Worm (Caenorhabditis elegans) whole organism, L1 larva: ENCODE results near the gene T12G3.4.
A peak's percentile ranks its signal among the peaks of the same experiment; 100 is the strongest.

Experiments
- F16B12.6 ChIP-seq: fragments of 150-350 bp; optimal IDR thresholded peaks from 2 replicates; lab custom pipeline; 2014; ENCODE audit warnings: missing biosample characterization, missing genetic modification characterization
- Y116A8C.19 ChIP-seq: sonication (generic microtip); optimal IDR thresholded peaks from 2 replicates; lab custom pipeline; 2016; ENCODE audit warnings: missing compliant biosample characterization, missing genetic modification characterization, borderline replicate concordance
- aly-2 ChIP-seq: fragments of 150-350 bp; optimal IDR thresholded peaks from 2 replicates; lab custom pipeline; 2014; ENCODE audit warnings: missing biosample characterization, missing genetic modification characterization
- ama-1 ChIP-seq: fragments of 150-350 bp; optimal IDR thresholded peaks from 2 replicates; lab custom pipeline; 2014
- blmp-1 ChIP-seq: fragments of 150-350 bp; optimal IDR thresholded peaks from 2 replicates; lab custom pipeline; 2014; ENCODE audit warnings: missing biosample characterization, missing genetic modification characterization
- ceh-63 ChIP-seq: fragments of 200-800 bp; sonication (Bioruptor generic); optimal IDR thresholded peaks from 2 replicates; lab custom pipeline; 2018; ENCODE audit warnings: mild to moderate bottlenecking, missing genetic modification characterization, missing compliant biosample characterization
- ceh-82 ChIP-seq, 3 experiments: fragments of 150-350 bp in 1 of 3; sonication (generic microtip) in 2 of 3; optimal IDR thresholded peaks; 2 replicates each; lab custom pipeline; 2014 to 2017; ENCODE audit warnings: missing biosample characterization in 3 of 3, missing genetic modification characterization in 3 of 3
- ceh-90 ChIP-seq: sonication (generic microtip); optimal IDR thresholded peaks from 2 replicates; lab custom pipeline; 2016; ENCODE audit warnings: missing genetic modification characterization, missing compliant biosample characterization
- dpl-1 ChIP-seq, 3 experiments: fragments of 150-350 bp in 2 of 3; sonication (generic microtip) in 1 of 3; optimal IDR thresholded peaks; 2 replicates each; lab custom pipeline; 2014 to 2017; ENCODE audit warnings: missing biosample characterization in 3 of 3, missing genetic modification characterization in 3 of 3, missing genetic modification reagents in 3 of 3
- dsc-1 ChIP-seq: sonication (generic microtip); optimal IDR thresholded peaks from 2 replicates; lab custom pipeline; 2016; ENCODE audit warnings: mild to moderate bottlenecking, missing genetic modification characterization, missing compliant biosample characterization
- efl-1 ChIP-seq, 4 experiments: fragments of 150-350 bp; optimal IDR thresholded peaks in 3 of 4; peaks in 1 of 4; 1 replicate in 1 of 4; 2 replicates in 3 of 4; lab custom pipeline; 2014; ENCODE audit warnings: missing biosample characterization in 2 of 4, missing genetic modification characterization in 2 of 4, missing genetic modification reagents in 2 of 4
- efl-3 ChIP-seq: fragments of 200-800 bp; sonication (Bioruptor generic); optimal IDR thresholded peaks from 2 replicates; lab custom pipeline; 2018; ENCODE audit warnings: mild to moderate bottlenecking, missing genetic modification characterization, missing compliant biosample characterization
- egl-27 ChIP-seq, 2 experiments: fragments of 150-350 bp in 1 of 2; sonication (generic microtip); optimal IDR thresholded peaks; 3 replicates each; lab custom pipeline; 2017 to 2018; ENCODE audit warnings: missing biosample characterization in 2 of 2, missing genetic modification characterization in 2 of 2, missing genetic modification reagents in 2 of 2
- elt-3 ChIP-seq, 6 experiments: fragments of 150-350 bp in 1 of 6; sonication (generic microtip); optimal IDR thresholded peaks; 2 replicates each; lab custom pipeline; 2017 to 2018; ENCODE audit warnings: missing biosample characterization in 6 of 6, missing genetic modification characterization in 6 of 6, inconsistent platforms in 1 of 6
- fos-1 ChIP-seq: fragments of 150-350 bp; optimal IDR thresholded peaks from 2 replicates; lab custom pipeline; 2014; ENCODE audit warnings: missing biosample characterization, missing genetic modification characterization
- hpl-2 ChIP-seq: fragments of 150-350 bp; optimal IDR thresholded peaks from 2 replicates; lab custom pipeline; 2014; ENCODE audit warnings: missing biosample characterization, missing genetic modification reagents, missing genetic modification characterization
- irx-1 ChIP-seq: sonication (generic microtip); optimal IDR thresholded peaks from 2 replicates; lab custom pipeline; 2016; ENCODE audit warnings: missing genetic modification characterization, missing compliant biosample characterization
- jun-1 ChIP-seq: fragments of 150-350 bp; optimal IDR thresholded peaks from 2 replicates; lab custom pipeline; 2014; ENCODE audit warnings: missing biosample characterization, missing genetic modification reagents, missing genetic modification characterization
- lin-14 ChIP-seq: fragments of 200-800 bp; sonication (Bioruptor generic); optimal IDR thresholded peaks from 2 replicates; lab custom pipeline; 2018; ENCODE audit warnings: mild to moderate bottlenecking, missing genetic modification characterization, moderate library complexity, missing compliant biosample characterization
- lin-15B ChIP-seq: fragments of 150-350 bp; sonication (generic microtip); optimal IDR thresholded peaks from 3 replicates; lab custom pipeline; 2014; ENCODE audit warnings: missing biosample characterization, missing genetic modification characterization
- lin-35 ChIP-seq, 2 experiments: fragments of 150-350 bp; optimal IDR thresholded peaks; 2 replicates each; lab custom pipeline; 2014; ENCODE audit warnings: missing biosample characterization in 2 of 2, missing genetic modification characterization in 2 of 2, missing genetic modification reagents in 2 of 2
- lir-3 ChIP-seq: sonication (generic microtip); optimal IDR thresholded peaks from 2 replicates; lab custom pipeline; 2016; ENCODE audit warnings: mild to moderate bottlenecking, missing genetic modification characterization, moderate library complexity, missing compliant biosample characterization; ENCODE audit not compliant: poor library complexity
- lsy-2 ChIP-seq, 2 experiments: fragments of 150-350 bp; optimal IDR thresholded peaks; 2 replicates each; lab custom pipeline; 2014; ENCODE audit warnings: missing biosample characterization in 2 of 2, missing genetic modification characterization in 2 of 2
- mdl-1 ChIP-seq, 2 experiments: fragments of 150-350 bp; optimal IDR thresholded peaks; 2 replicates each; lab custom pipeline; 2014 to 2017; ENCODE audit warnings: missing biosample characterization in 2 of 2, missing genetic modification characterization in 2 of 2, inconsistent platforms in 1 of 2
- nhr-19 ChIP-seq: fragments of 200-800 bp; sonication (Bioruptor generic); conservative IDR thresholded peaks from 2 replicates; pipeline ENCODE4 v1.3.6; 2022; ENCODE audit warnings: missing genetic modification characterization, missing compliant biosample characterization
- nhr-20 ChIP-seq: sonication (generic microtip); optimal IDR thresholded peaks from 2 replicates; lab custom pipeline; 2016; ENCODE audit warnings: mild to moderate bottlenecking, missing genetic modification characterization, missing compliant biosample characterization
- nhr-47 ChIP-seq: sonication (generic microtip); optimal IDR thresholded peaks from 2 replicates; lab custom pipeline; 2016; ENCODE audit warnings: mild to moderate bottlenecking, missing genetic modification characterization, moderate library complexity, missing compliant biosample characterization
- nhr-71 ChIP-seq: sonication (generic microtip); optimal IDR thresholded peaks from 2 replicates; lab custom pipeline; 2016; ENCODE audit warnings: mild to moderate bottlenecking, missing genetic modification characterization, moderate library complexity, missing compliant biosample characterization
- nhr-77 ChIP-seq: fragments of 150-350 bp; optimal IDR thresholded peaks from 2 replicates; lab custom pipeline; 2014; ENCODE audit warnings: missing biosample characterization, missing genetic modification characterization
- nhr-90 ChIP-seq: sonication (generic microtip); optimal IDR thresholded peaks from 2 replicates; lab custom pipeline; 2016; ENCODE audit warnings: mild to moderate bottlenecking, missing genetic modification characterization, missing compliant biosample characterization; ENCODE audit not compliant: poor library complexity
- pag-3 ChIP-seq: sonication (generic microtip); optimal IDR thresholded peaks from 2 replicates; lab custom pipeline; 2017; ENCODE audit warnings: missing genetic modification characterization, mild to moderate bottlenecking, missing compliant biosample characterization, antibody characterized with exemption, borderline replicate concordance; ENCODE audit not compliant: insufficient read depth
- pax-3 ChIP-seq: fragments of 200-800 bp; sonication (Bioruptor generic); optimal IDR thresholded peaks from 2 replicates; lab custom pipeline; 2018; ENCODE audit warnings: mild to moderate bottlenecking, missing genetic modification characterization, moderate library complexity, missing compliant biosample characterization
- rnt-1 ChIP-seq: sonication (generic microtip); optimal IDR thresholded peaks from 2 replicates; lab custom pipeline; 2016; ENCODE audit warnings: mild to moderate bottlenecking, missing genetic modification characterization, moderate library complexity, missing compliant biosample characterization
- skn-1 ChIP-seq: fragments of 150-350 bp; optimal IDR thresholded peaks from 2 replicates; lab custom pipeline; 2014; ENCODE audit warnings: missing biosample characterization, missing genetic modification characterization
- snu-23 ChIP-seq: sonication (generic microtip); optimal IDR thresholded peaks from 2 replicates; lab custom pipeline; 2016; ENCODE audit warnings: missing genetic modification characterization, missing compliant biosample characterization
- sox-4 ChIP-seq: sonication (generic microtip); optimal IDR thresholded peaks from 2 replicates; lab custom pipeline; 2016; ENCODE audit warnings: missing genetic modification characterization, missing compliant biosample characterization
- swsn-7 ChIP-seq: sonication (generic microtip); optimal IDR thresholded peaks from 2 replicates; lab custom pipeline; 2016; ENCODE audit warnings: missing genetic modification characterization, missing compliant biosample characterization
- tbx-2 ChIP-seq: sonication (generic microtip); optimal IDR thresholded peaks from 2 replicates; lab custom pipeline; 2016; ENCODE audit warnings: missing genetic modification characterization, missing compliant biosample characterization
- unc-130 ChIP-seq: fragments of 150-350 bp; optimal IDR thresholded peaks from 2 replicates; lab custom pipeline; 2017; ENCODE audit warnings: missing biosample characterization, missing genetic modification characterization, inconsistent platforms
- unc-30 ChIP-seq: sonication (generic microtip); optimal IDR thresholded peaks from 2 replicates; lab custom pipeline; 2017; ENCODE audit warnings: missing biosample characterization, missing genetic modification characterization
- unc-62 ChIP-seq: fragments of 150-350 bp; optimal IDR thresholded peaks from 2 replicates; lab custom pipeline; 2014; ENCODE audit warnings: missing biosample characterization, missing genetic modification reagents, missing genetic modification characterization
- unc-86 ChIP-seq: sonication (generic microtip); optimal IDR thresholded peaks from 2 replicates; lab custom pipeline; 2016; ENCODE audit warnings: missing genetic modification characterization, missing compliant biosample characterization
- vab-15 ChIP-seq: sonication (generic microtip); optimal IDR thresholded peaks from 2 replicates; lab custom pipeline; 2017; ENCODE audit warnings: missing genotype, mild to moderate bottlenecking, missing genetic modification characterization, missing compliant biosample characterization
- xbp-1 ChIP-seq: sonication (generic microtip); optimal IDR thresholded peaks from 2 replicates; lab custom pipeline; 2016; ENCODE audit warnings: missing genetic modification characterization, missing compliant biosample characterization
- ztf-11 ChIP-seq, 2 experiments: sonication (generic microtip); optimal IDR thresholded peaks; 2 replicates each; lab custom pipeline; 2016 to 2017; ENCODE audit warnings: missing genetic modification characterization in 2 of 2, missing biosample characterization in 1 of 2, missing compliant biosample characterization in 1 of 2
- ztf-4 ChIP-seq: fragments of 150-350 bp; optimal IDR thresholded peaks from 2 replicates; lab custom pipeline; 2014; ENCODE audit warnings: missing biosample characterization, missing genetic modification characterization

Gene T12G3.4

DNA sequence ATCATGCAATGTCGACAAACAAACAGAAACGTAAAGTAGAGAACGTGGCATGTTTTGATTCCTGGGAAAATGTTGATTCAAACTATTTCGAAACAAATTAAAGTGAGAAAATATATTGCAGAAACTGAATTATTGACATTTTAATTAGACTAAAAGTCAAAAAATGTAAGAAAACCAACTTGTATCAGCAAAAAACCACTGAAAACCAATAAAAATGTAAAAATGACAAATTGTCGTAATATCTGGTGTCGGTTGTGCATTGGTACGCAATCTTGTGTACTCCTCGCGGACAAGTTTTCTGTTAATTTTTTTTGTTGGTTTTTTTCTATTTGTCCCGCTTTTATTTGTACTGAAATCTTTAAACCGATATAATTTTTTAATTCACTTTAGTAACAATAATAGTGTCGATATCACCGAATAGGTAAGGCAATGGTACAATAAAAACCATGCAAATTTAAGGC is 18.3 kb upstream of the T12G3.4 start, which contains the start of gene T12G3.11:
TSS of gene T12G3.11 (minus strand) at position 51 of the 461 bp plus-strand sequence.
- TF ChIP-seq unc-86 (no peak), dsc-1 (tag; lab: Kevin White, UChicago) (peak; percentile 29), nhr-19 (no peak; the same call in 1 of the 2 replicates), hpl-2 (no peak), Y116A8C.19 (tag; lab: Kevin White, UChicago) (no peak), lir-3 (tag; lab: Kevin White, UChicago) (peak; percentile 3), F16B12.6 (peak; percentile 86), nhr-20 (tag; lab: Kevin White, UChicago) (peak; percentile 62), ceh-63 (GFP tag; lab: Kevin White, UChicago) (no peak), ztf-4 (tag; lab: Kevin White, UChicago) (no peak), rnt-1 (peak; percentile 38), nhr-90 (no peak), ztf-11 (tag; optimal IDR thresholded peaks at IDR 0.05; lab: Kevin White, UChicago) (no peak), unc-62 (no peak), lsy-2 (tag; optimal IDR thresholded peaks at IDR 0.05; lab: Kevin White, UChicago) (peak; percentile 70 to 76), snu-23 (GFP tag; lab: Kevin White, UChicago) (peak; percentile 75), skn-1 (tag; lab: Kevin White, UChicago) (peak; percentile 31), tbx-2 (tag; lab: Kevin White, UChicago) (peak; percentile 49), jun-1 (tag; lab: Kevin White, UChicago) (no peak), lin-35 (GFP tag; optimal IDR thresholded peaks at IDR 0.05; lab: Kevin White, UChicago) (peak; percentile 49 to 55), nhr-71 (tag; lab: Kevin White, UChicago) (peak; percentile 62), fos-1 (tag; lab: Kevin White, UChicago) (no peak), unc-130 (tag; lab: Kevin White, UChicago) (no peak), aly-2 (tag; lab: Kevin White, UChicago) (no peak), efl-3 (GFP tag; lab: Kevin White, UChicago) (no peak), ceh-90 (tag; lab: Kevin White, UChicago) (no peak), unc-30 (tag; lab: Kevin White, UChicago) (no peak), lin-15B (tag; lab: Kevin White, UChicago) (peak; percentile 10), egl-27 (tag; optimal IDR thresholded peaks at IDR 0.05; lab: Kevin White, UChicago) (no peak), pag-3 (tag; lab: Kevin White, UChicago) (no peak), irx-1 (tag; lab: Kevin White, UChicago) (peak; percentile 24), lin-14 (GFP tag; lab: Kevin White, UChicago) (peak; percentile 48), blmp-1 (tag; lab: Kevin White, UChicago) (no peak), mdl-1 (tag; optimal IDR thresholded peaks at IDR 0.05; lab: Kevin White, UChicago) (peak in 1 of 2 experiments; percentile 11), swsn-7 (tag; lab: Kevin White, UChicago) (peak; percentile 59), vab-15 (no peak), dpl-1 (GFP tag; optimal IDR thresholded peaks at IDR 0.05; lab: Kevin White, UChicago) (peak; percentile 30 to 56 (median 39)), sox-4 (tag; lab: Kevin White, UChicago) (no peak), pax-3 (tag; lab: Kevin White, UChicago) (no peak), xbp-1 (tag; lab: Kevin White, UChicago) (peak; percentile 57), ama-1 (lab: Kevin White, UChicago) (no peak), nhr-77 (no peak), nhr-47 (tag; lab: Kevin White, UChicago) (peak; percentile 62), elt-3 (tag; optimal IDR thresholded peaks at IDR 0.05; lab: Kevin White, UChicago) (peak in 1 of 6 experiments; percentile 19), ceh-82 (tag; optimal IDR thresholded peaks at IDR 0.05; lab: Kevin White, UChicago) (peak in 2 of 3 experiments; percentile 7 to 20), efl-1 (optimal IDR thresholded peaks at IDR 0.05; lab: Kevin White, UChicago) (peak; percentile 56 to 66), efl-1 (GFP tag; optimal IDR thresholded peaks at IDR 0.05 in 1 of 2; lab: Kevin White, UChicago) (peak; percentile 67 to 93)
